Worm (Caenorhabditis elegans): ENCODE measurements around the gene irld-4.

DNA sequence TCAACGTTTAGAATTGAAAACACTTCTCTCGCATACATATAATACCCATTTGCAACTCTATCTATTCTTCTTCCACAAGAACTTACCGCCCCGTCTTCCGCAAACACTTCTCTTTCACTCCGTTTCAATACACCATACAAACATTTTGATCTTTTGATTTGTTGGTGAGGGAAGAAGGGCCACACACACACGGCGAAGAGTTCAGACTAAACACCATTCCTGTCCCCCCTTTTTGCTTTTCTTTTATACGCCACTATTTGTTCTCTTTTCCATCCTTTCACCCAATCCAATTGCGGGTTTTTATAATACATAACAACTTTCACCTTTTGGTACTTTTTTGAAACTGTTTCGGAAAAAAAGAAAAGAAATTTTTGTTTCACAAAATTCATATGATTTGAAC lies 27.8 kb upstream of the irld-4 start:
- no peak for TF ChIP-seq B0310.2 (tag; optimal IDR thresholded peaks at IDR 0.05)
- TF ChIP-seq tbx-37 (GFP tag; conservative IDR thresholded peaks at IDR 0.05), result no peak
- TF ChIP-seq flt-1 (GFP tag; IDR thresholded peaks at IDR 0.05), result no peak
